Worm (Caenorhabditis elegans) whole organism, L1 larva: ENCODE measurements around the gene cah-1.

Source experiments
- C34B4.2 ChIP-seq: sonication (generic microtip); optimal IDR thresholded peaks from 2 replicates; lab custom pipeline; 2017; ENCODE audit warnings: mild to moderate bottlenecking, missing genetic modification characterization, missing compliant biosample characterization
- F16B12.6 ChIP-seq: fragments of 150-350 bp; optimal IDR thresholded peaks from 2 replicates; lab custom pipeline; 2014; ENCODE audit warnings: missing biosample characterization, missing genetic modification characterization
- aha-1 ChIP-seq: fragments of 150-350 bp; optimal IDR thresholded peaks from 2 replicates; lab custom pipeline; 2014; ENCODE audit warnings: missing biosample characterization, missing genetic modification characterization
- aly-2 ChIP-seq: fragments of 150-350 bp; optimal IDR thresholded peaks from 2 replicates; lab custom pipeline; 2014; ENCODE audit warnings: missing biosample characterization, missing genetic modification characterization
- ceh-63 ChIP-seq: fragments of 200-800 bp; sonication (Bioruptor generic); optimal IDR thresholded peaks from 2 replicates; lab custom pipeline; 2018; ENCODE audit warnings: mild to moderate bottlenecking, missing genetic modification characterization, missing compliant biosample characterization
- ceh-8 ChIP-seq: fragments of 200-800 bp; sonication (Bioruptor generic); optimal IDR thresholded peaks from 2 replicates; lab custom pipeline; 2018; ENCODE audit warnings: mild to moderate bottlenecking, missing genetic modification characterization, moderate library complexity, missing compliant biosample characterization
- ceh-88 ChIP-seq: fragments of 200-800 bp; sonication (Bioruptor generic); IDR thresholded peaks from 2 replicates; pipeline ENCODE4 v1.3.6; 2022; ENCODE audit warnings: missing genetic modification characterization, missing compliant biosample characterization
- ces-1 ChIP-seq: fragments of 150-350 bp; optimal IDR thresholded peaks from 2 replicates; lab custom pipeline; 2014; ENCODE audit warnings: missing biosample characterization, missing genetic modification reagents, missing genetic modification characterization
- dsc-1 ChIP-seq: sonication (generic microtip); optimal IDR thresholded peaks from 2 replicates; lab custom pipeline; 2016; ENCODE audit warnings: mild to moderate bottlenecking, missing genetic modification characterization, missing compliant biosample characterization
- egl-27 ChIP-seq, 2 experiments: fragments of 150-350 bp in 1 of 2; sonication (generic microtip); optimal IDR thresholded peaks; 3 replicates each; lab custom pipeline; 2017 to 2018; ENCODE audit warnings: missing biosample characterization in 2 of 2, missing genetic modification characterization in 2 of 2, missing genetic modification reagents in 2 of 2
- fkh-10 ChIP-seq: sonication (generic microtip); optimal IDR thresholded peaks from 2 replicates; lab custom pipeline; 2017; ENCODE audit warnings: missing biosample characterization, missing genetic modification reagents, missing genetic modification characterization
- fkh-8 ChIP-seq: sonication (generic microtip); optimal IDR thresholded peaks from 2 replicates; lab custom pipeline; 2016; ENCODE audit warnings: mild to moderate bottlenecking, missing genetic modification characterization, missing compliant biosample characterization
- fos-1 ChIP-seq: fragments of 150-350 bp; optimal IDR thresholded peaks from 2 replicates; lab custom pipeline; 2014; ENCODE audit warnings: missing biosample characterization, missing genetic modification characterization
- grh-1 ChIP-seq: fragments of 200-800 bp; sonication (Bioruptor generic); IDR thresholded peaks from 2 replicates; pipeline ENCODE4 v1.3.6; 2022; ENCODE audit warnings: missing genetic modification reagents, missing genetic modification characterization, missing compliant biosample characterization
- hlh-4 ChIP-seq: sonication (generic microtip); optimal IDR thresholded peaks from 2 replicates; lab custom pipeline; 2016; ENCODE audit warnings: mild to moderate bottlenecking, missing genetic modification characterization, missing compliant biosample characterization
- hpl-2 ChIP-seq: fragments of 150-350 bp; optimal IDR thresholded peaks from 2 replicates; lab custom pipeline; 2014; ENCODE audit warnings: missing biosample characterization, missing genetic modification reagents, missing genetic modification characterization
- isw-1 ChIP-seq: fragments of 200-800 bp; sonication (Bioruptor generic); IDR thresholded peaks from 2 replicates; pipeline ENCODE4 v1.3.6; 2022; ENCODE audit warnings: missing genetic modification characterization, missing compliant biosample characterization
- jun-1 ChIP-seq: fragments of 150-350 bp; optimal IDR thresholded peaks from 2 replicates; lab custom pipeline; 2014; ENCODE audit warnings: missing biosample characterization, missing genetic modification reagents, missing genetic modification characterization
- lin-13 ChIP-seq: fragments of 150-350 bp; optimal IDR thresholded peaks from 2 replicates; lab custom pipeline; 2014; ENCODE audit warnings: missing biosample characterization, missing genetic modification reagents, missing genetic modification characterization
- lin-14 ChIP-seq: fragments of 200-800 bp; sonication (Bioruptor generic); optimal IDR thresholded peaks from 2 replicates; lab custom pipeline; 2018; ENCODE audit warnings: mild to moderate bottlenecking, missing genetic modification characterization, moderate library complexity, missing compliant biosample characterization
- lin-35 ChIP-seq, 2 experiments: fragments of 150-350 bp; optimal IDR thresholded peaks; 2 replicates each; lab custom pipeline; 2014; ENCODE audit warnings: missing biosample characterization in 2 of 2, missing genetic modification characterization in 2 of 2, missing genetic modification reagents in 2 of 2
- lin-39 ChIP-seq: fragments of 150-350 bp; optimal IDR thresholded peaks from 2 replicates; lab custom pipeline; 2014; ENCODE audit warnings: missing biosample characterization, missing genetic modification reagents, missing genetic modification characterization
- lir-3 ChIP-seq: sonication (generic microtip); optimal IDR thresholded peaks from 2 replicates; lab custom pipeline; 2016; ENCODE audit warnings: mild to moderate bottlenecking, missing genetic modification characterization, moderate library complexity, missing compliant biosample characterization; ENCODE audit not compliant: poor library complexity
- lsy-2 ChIP-seq, 2 experiments: fragments of 150-350 bp; optimal IDR thresholded peaks; 2 replicates each; lab custom pipeline; 2014; ENCODE audit warnings: missing biosample characterization in 2 of 2, missing genetic modification characterization in 2 of 2
- mab-9 ChIP-seq: fragments of 200-800 bp; sonication (Bioruptor generic); IDR thresholded peaks from 2 replicates; pipeline ENCODE4 v1.3.6; 2022; ENCODE audit warnings: missing genetic modification reagents, missing genetic modification characterization, missing compliant biosample characterization
- mef-2 ChIP-seq: fragments of 150-350 bp; optimal IDR thresholded peaks from 2 replicates; lab custom pipeline; 2014; ENCODE audit warnings: missing biosample characterization, missing genetic modification characterization
- nhr-11 ChIP-seq: fragments of 150-350 bp; optimal IDR thresholded peaks from 2 replicates; lab custom pipeline; 2014; ENCODE audit warnings: missing biosample characterization, missing genetic modification characterization
- nhr-12 ChIP-seq: sonication (generic microtip); optimal IDR thresholded peaks from 2 replicates; lab custom pipeline; 2017; ENCODE audit warnings: missing biosample characterization, missing genetic modification characterization
- nhr-19 ChIP-seq: fragments of 200-800 bp; sonication (Bioruptor generic); conservative IDR thresholded peaks from 2 replicates; pipeline ENCODE4 v1.3.6; 2022; ENCODE audit warnings: missing genetic modification characterization, missing compliant biosample characterization
- nhr-28 ChIP-seq: fragments of 150-350 bp; optimal IDR thresholded peaks from 2 replicates; lab custom pipeline; 2014; ENCODE audit warnings: missing biosample characterization, missing genetic modification characterization
- nhr-47 ChIP-seq: sonication (generic microtip); optimal IDR thresholded peaks from 2 replicates; lab custom pipeline; 2016; ENCODE audit warnings: mild to moderate bottlenecking, missing genetic modification characterization, moderate library complexity, missing compliant biosample characterization
- nhr-84 ChIP-seq: sonication (generic microtip); optimal IDR thresholded peaks from 2 replicates; lab custom pipeline; 2017; ENCODE audit warnings: missing biosample characterization, missing genetic modification characterization
- nhr-85 ChIP-seq: sonication (generic microtip); peaks from one replicate; lab custom pipeline; 2016; ENCODE audit warnings: missing genetic modification characterization, inconsistent platforms, missing compliant biosample characterization
- nhr-90 ChIP-seq: sonication (generic microtip); optimal IDR thresholded peaks from 2 replicates; lab custom pipeline; 2016; ENCODE audit warnings: mild to moderate bottlenecking, missing genetic modification characterization, missing compliant biosample characterization; ENCODE audit not compliant: poor library complexity
- pag-3 ChIP-seq: sonication (generic microtip); optimal IDR thresholded peaks from 2 replicates; lab custom pipeline; 2017; ENCODE audit warnings: missing genetic modification characterization, mild to moderate bottlenecking, missing compliant biosample characterization, antibody characterized with exemption, borderline replicate concordance; ENCODE audit not compliant: insufficient read depth
- pax-3 ChIP-seq: fragments of 200-800 bp; sonication (Bioruptor generic); optimal IDR thresholded peaks from 2 replicates; lab custom pipeline; 2018; ENCODE audit warnings: mild to moderate bottlenecking, missing genetic modification characterization, moderate library complexity, missing compliant biosample characterization
- pqm-1 ChIP-seq: sonication (generic microtip); optimal IDR thresholded peaks from 3 replicates; lab custom pipeline; 2017; ENCODE audit warnings: missing biosample characterization, missing genetic modification characterization
- rnt-1 ChIP-seq: sonication (generic microtip); optimal IDR thresholded peaks from 2 replicates; lab custom pipeline; 2016; ENCODE audit warnings: mild to moderate bottlenecking, missing genetic modification characterization, moderate library complexity, missing compliant biosample characterization
- snpc-4 ChIP-seq: fragments of 150-350 bp; optimal IDR thresholded peaks from 2 replicates; lab custom pipeline; 2014; ENCODE audit warnings: missing biosample characterization, missing genetic modification characterization
- snu-23 ChIP-seq: sonication (generic microtip); optimal IDR thresholded peaks from 2 replicates; lab custom pipeline; 2016; ENCODE audit warnings: missing genetic modification characterization, missing compliant biosample characterization
- sptf-1 ChIP-seq: fragments of 150-350 bp; optimal IDR thresholded peaks from 2 replicates; lab custom pipeline; 2014; ENCODE audit warnings: missing biosample characterization, missing genetic modification characterization
- sup-37 ChIP-seq: fragments of 200-800 bp; sonication (Bioruptor generic); optimal IDR thresholded peaks from 2 replicates; lab custom pipeline; 2018; ENCODE audit warnings: mild to moderate bottlenecking, missing genetic modification characterization, missing compliant biosample characterization
- tbx-2 ChIP-seq: sonication (generic microtip); optimal IDR thresholded peaks from 2 replicates; lab custom pipeline; 2016; ENCODE audit warnings: missing genetic modification characterization, missing compliant biosample characterization
- tlp-1 ChIP-seq: fragments of 150-350 bp; optimal IDR thresholded peaks from 2 replicates; lab custom pipeline; 2014; ENCODE audit warnings: missing biosample characterization, missing genetic modification characterization
- unc-30 ChIP-seq: sonication (generic microtip); optimal IDR thresholded peaks from 2 replicates; lab custom pipeline; 2017; ENCODE audit warnings: missing biosample characterization, missing genetic modification characterization
- unc-98 ChIP-seq: fragments of 200-800 bp; sonication (Bioruptor generic); IDR thresholded peaks from 2 replicates; pipeline ENCODE4 v1.3.6; 2022; ENCODE audit warnings: missing genetic modification characterization, missing compliant biosample characterization
- vab-15 ChIP-seq: sonication (generic microtip); optimal IDR thresholded peaks from 2 replicates; lab custom pipeline; 2017; ENCODE audit warnings: missing genotype, mild to moderate bottlenecking, missing genetic modification characterization, missing compliant biosample characterization
- xbp-1 ChIP-seq: sonication (generic microtip); optimal IDR thresholded peaks from 2 replicates; lab custom pipeline; 2016; ENCODE audit warnings: missing genetic modification characterization, missing compliant biosample characterization

cah-1 gene

ce11 chrIII:5051949-5052348, 33.5 kb downstream of the cah-1 start, which contains the start of gene C45G9.15:
C45G9.15 (minus strand) TSS chrIII:5052049.
- TF ChIP-seq dsc-1 (tag; lab: Kevin White, UChicago) (no peak), mef-2 (tag; lab: Kevin White, UChicago) (no peak), fkh-8 (tag; lab: Kevin White, UChicago) (no peak), ceh-8 (GFP tag; lab: Kevin White, UChicago) (no peak), hpl-2 (GFP tag; lab: Kevin White, UChicago) (no peak), lsy-2 (tag; optimal IDR thresholded peaks at IDR 0.05; lab: Kevin White, UChicago) (no peak), snpc-4 (tag; lab: Kevin White, UChicago) (no peak), F16B12.6 (no peak), nhr-47 (no peak), fkh-10 (GFP tag; lab: Kevin White, UChicago) (no peak), snu-23 (no peak), grh-1 (GFP tag; lab: Robert Waterston, UW) (no peak), pax-3 (tag; lab: Kevin White, UChicago) (no peak), tlp-1 (tag; lab: Kevin White, UChicago) (no peak)

- TF ChIP-seq nhr-12, result no peak
- TF ChIP-seq nhr-19 (GFP tag; lab: Robert Waterston, UW), result no peak
- no peak for TF ChIP-seq hlh-4 (tag; lab: Kevin White, UChicago)
- no peak for TF ChIP-seq ceh-88
These were observed 37.7 kb downstream of the cah-1 start, which contains the start of gene C45G9.5 for ce11 chrIII:5047740-5048139. C45G9.5 (plus strand) TSS chrIII:5048117.

ce11 chrIII:5047175-5047574, 38.3 kb downstream of the cah-1 start, which contains the start of gene txbp-3:
txbp-3 (minus strand) TSS chrIII:5047459.
- TF ChIP-seq fkh-10 (GFP tag; lab: Kevin White, UChicago), result no peak
- TF ChIP-seq fkh-8 (tag; lab: Kevin White, UChicago), result peak; percentile 23
- no peak for TF ChIP-seq aly-2 (tag; lab: Kevin White, UChicago)
- no peak for TF ChIP-seq unc-98 (GFP tag; lab: Robert Waterston, UW)
- TF ChIP-seq xbp-1 (tag; lab: Kevin White, UChicago), result no peak
- no peak for TF ChIP-seq aha-1 (tag; lab: Kevin White, UChicago)
- no peak for TF ChIP-seq tbx-2 (tag; lab: Kevin White, UChicago)
- no peak for TF ChIP-seq nhr-84 (tag; lab: Kevin White, UChicago)
- TF ChIP-seq pqm-1, result no peak
- TF ChIP-seq ces-1, result no peak
- TF ChIP-seq lin-14 (GFP tag; lab: Kevin White, UChicago), result peak; percentile 95
- no peak for TF ChIP-seq ceh-63 (GFP tag; lab: Kevin White, UChicago)
- TF ChIP-seq snpc-4 (tag; lab: Kevin White, UChicago), result no peak
- no peak for TF ChIP-seq nhr-11 (tag; lab: Kevin White, UChicago)
- no peak for TF ChIP-seq sptf-1 (tag; lab: Kevin White, UChicago)
- TF ChIP-seq mab-9 (GFP tag; lab: Robert Waterston, UW), result no peak
- no peak for TF ChIP-seq nhr-85 (tag; lab: Kevin White, UChicago)
- peak; percentile 44 for TF ChIP-seq snu-23
- TF ChIP-seq lin-39, result no peak
- TF ChIP-seq egl-27 (tag; optimal IDR thresholded peaks at IDR 0.05; lab: Kevin White, UChicago), result no peak
- no peak for TF ChIP-seq ceh-88
- TF ChIP-seq rnt-1 (tag; lab: Kevin White, UChicago), result peak; percentile 21
- no peak for TF ChIP-seq isw-1 (GFP tag; lab: Robert Waterston, UW)
- TF ChIP-seq fos-1 (tag; lab: Kevin White, UChicago), result no peak
- no peak for TF ChIP-seq nhr-90 (tag; lab: Kevin White, UChicago)
- no peak for TF ChIP-seq pag-3
- TF ChIP-seq F16B12.6, result no peak
- TF ChIP-seq nhr-28 (tag; lab: Kevin White, UChicago), result no peak
- TF ChIP-seq C34B4.2 (tag; lab: Kevin White, UChicago), result no peak
- no peak for TF ChIP-seq ceh-8 (GFP tag; lab: Kevin White, UChicago)
- no peak for TF ChIP-seq dsc-1 (tag; lab: Kevin White, UChicago)
- no peak for TF ChIP-seq vab-15 (tag; lab: Kevin White, UChicago)
- no peak for TF ChIP-seq unc-30 (tag; lab: Kevin White, UChicago)
- peak; percentile 32 to 47 for TF ChIP-seq lin-35 (GFP tag; optimal IDR thresholded peaks at IDR 0.05; lab: Kevin White, UChicago)
- no peak for TF ChIP-seq grh-1 (GFP tag; lab: Robert Waterston, UW)
- no peak for TF ChIP-seq tlp-1 (tag; lab: Kevin White, UChicago)
- TF ChIP-seq lir-3 (tag; lab: Kevin White, UChicago), result peak; percentile 43
- TF ChIP-seq nhr-47, result peak; percentile 17
- peak; percentile 12 for TF ChIP-seq lin-13 (GFP tag; lab: Kevin White, UChicago)
- TF ChIP-seq sup-37, result no peak
- no peak for TF ChIP-seq jun-1 (tag; lab: Kevin White, UChicago)
